Fruit fly (Drosophila melanogaster) whole organism, wandering third instar larva: Measurements from ENCODE around the gene CG13930.
A peak's percentile ranks its signal among the peaks of the same experiment; 100 is the strongest.

Source experiments
- Abd-B ChIP-seq: fragments of >200 bp; optimal IDR thresholded peaks from 2 replicates; lab custom pipeline; 2017; ENCODE audit warnings: missing biosample characterization, missing genetic modification characterization
- CG32264 ChIP-seq: fragments of 200-800 bp; sonication (Bioruptor generic); optimal IDR thresholded peaks from 2 replicates; lab custom pipeline; 2016; ENCODE audit warnings: missing biosample characterization, missing genetic modification characterization
- CG9705 ChIP-seq: fragments of 200-800 bp; sonication (Bioruptor generic); optimal IDR thresholded peaks from 2 replicates; lab custom pipeline; 2018; ENCODE audit warnings: missing biosample characterization, mild to moderate bottlenecking, missing genetic modification characterization
- CrebA ChIP-seq: fragments of 200-800 bp; sonication (Bioruptor generic); optimal IDR thresholded peaks from 2 replicates; lab custom pipeline; 2016; ENCODE audit warnings: missing biosample characterization, mild to moderate bottlenecking, missing genetic modification characterization, borderline replicate concordance
- Dfd ChIP-seq: fragments of >200 bp; optimal IDR thresholded peaks from 2 replicates; lab custom pipeline; 2017; ENCODE audit warnings: missing biosample characterization, missing genetic modification characterization
- Dif ChIP-seq: fragments of 200-275, 200-300 bp; sonication (Bioruptor generic); optimal IDR thresholded peaks from 2 replicates; lab custom pipeline; 2018; ENCODE audit warnings: missing biosample characterization, missing genetic modification characterization; ENCODE audit not compliant: partially characterized antibody
- GATAd ChIP-seq: sonication (Bioruptor generic); optimal IDR thresholded peaks from 2 replicates; lab custom pipeline; 2016; ENCODE audit warnings: missing biosample characterization, missing genetic modification characterization
- HLH106 ChIP-seq: fragments of 200-800 bp; optimal IDR thresholded peaks from 3 replicates; lab custom pipeline; 2019; ENCODE audit warnings: missing biosample characterization, mild to moderate bottlenecking, missing genetic modification characterization, moderate library complexity
- Hnf4 ChIP-seq: fragments of 200-800 bp; sonication (Bioruptor generic); optimal IDR thresholded peaks from 2 replicates; lab custom pipeline; 2016; ENCODE audit warnings: missing biosample characterization, mild to moderate bottlenecking, missing genetic modification characterization
- Hr78 ChIP-seq: fragments of >200 bp; optimal IDR thresholded peaks from 2 replicates; lab custom pipeline; 2017; ENCODE audit warnings: missing biosample characterization, missing genetic modification characterization
- Hr83 ChIP-seq: fragments of 200-300 bp; sonication (Bioruptor generic); optimal IDR thresholded peaks from 2 replicates; lab custom pipeline; 2016; ENCODE audit warnings: missing biosample characterization, mild to moderate bottlenecking, missing genetic modification characterization, moderate library complexity; ENCODE audit not compliant: poor library complexity, severe bottlenecking
- Jra ChIP-seq: sonication (Bioruptor generic); optimal IDR thresholded peaks from 2 replicates; lab custom pipeline; 2016; ENCODE audit warnings: missing biosample characterization, missing genetic modification characterization
- Mio ChIP-seq: sonication (Bioruptor generic); optimal IDR thresholded peaks from 2 replicates; lab custom pipeline; 2016; ENCODE audit warnings: missing biosample characterization, missing genetic modification characterization
- Myc ChIP-seq: fragments of >200 bp; optimal IDR thresholded peaks from 2 replicates; lab custom pipeline; 2017
- N ChIP-seq: fragments of >200 bp; optimal IDR thresholded peaks from 2 replicates; lab custom pipeline; 2018; ENCODE audit warnings: missing biosample characterization, missing external identifiers, missing genetic modification characterization
- OdsH ChIP-seq: fragments of 200-800 bp; sonication (Bioruptor generic); optimal IDR thresholded peaks from 2 replicates; lab custom pipeline; 2016; ENCODE audit warnings: missing biosample characterization, mild to moderate bottlenecking, missing genetic modification characterization
- Rel ChIP-seq, 2 experiments: fragments of 200-800 bp; sonication (Bioruptor generic) in 1 of 2; optimal IDR thresholded peaks; 2 replicates in 1 of 2; 3 replicates in 1 of 2; lab custom pipeline; 2016 to 2019; ENCODE audit warnings: mild to moderate bottlenecking in 2 of 2, missing biosample characterization in 2 of 2, missing genetic modification characterization in 2 of 2, moderate library complexity in 1 of 2
- Sp1 ChIP-seq: fragments of 200-800 bp; sonication (Bioruptor generic); optimal IDR thresholded peaks from 3 replicates; lab custom pipeline; 2019; ENCODE audit warnings: missing biosample characterization, mild to moderate bottlenecking, missing genetic modification characterization, moderate library complexity
- Vsx2 ChIP-seq: fragments of 200-300, 225-300 bp; sonication (Bioruptor generic); optimal IDR thresholded peaks from 2 replicates; lab custom pipeline; 2018; ENCODE audit warnings: missing biosample characterization, missing genetic modification characterization; ENCODE audit not compliant: partially characterized antibody
- br ChIP-seq: fragments of 200-800 bp; sonication (Bioruptor generic); optimal IDR thresholded peaks from 2 replicates; lab custom pipeline; 2016; ENCODE audit warnings: missing biosample characterization, missing genetic modification characterization
- brk ChIP-seq: fragments of 200-800 bp; sonication (Bioruptor generic); optimal IDR thresholded peaks from 2 replicates; lab custom pipeline; 2016; ENCODE audit warnings: missing biosample characterization, mild to moderate bottlenecking, missing genetic modification characterization
- dl ChIP-seq, 2 experiments: fragments of 175-275, 200-275 bp in 1 of 2; fragments of 200-275 bp in 1 of 2; sonication (Bioruptor generic); optimal IDR thresholded peaks; lab custom pipeline; 2018; ENCODE audit warnings: mild to moderate bottlenecking in 2 of 2, missing biosample characterization in 2 of 2, missing genetic modification characterization in 2 of 2, moderate library complexity in 2 of 2; ENCODE audit not compliant: partially characterized antibody in 2 of 2, insufficient read depth in 1 of 2
- dmrt93B ChIP-seq: fragments of 200-800 bp; sonication (Bioruptor generic); optimal IDR thresholded peaks from 2 replicates; lab custom pipeline; 2018; ENCODE audit warnings: missing biosample characterization, mild to moderate bottlenecking, missing genetic modification characterization
- dsf ChIP-seq: sonication (Bioruptor generic); optimal IDR thresholded peaks from 2 replicates; lab custom pipeline; 2016; ENCODE audit warnings: missing biosample characterization, missing genetic modification characterization, borderline replicate concordance
- ey ChIP-seq: fragments of 200-800 bp; sonication (Bioruptor generic); optimal IDR thresholded peaks from 2 replicates; lab custom pipeline; 2016; ENCODE audit warnings: missing biosample characterization, missing genetic modification characterization
- foxo ChIP-seq, 2 experiments: fragments of 200-800 bp; sonication (Bioruptor generic); optimal IDR thresholded peaks; 2 replicates in 1 of 2; 3 replicates in 1 of 2; lab custom pipeline; 2016 to 2017; ENCODE audit warnings: missing biosample characterization in 2 of 2, missing genetic modification characterization in 2 of 2
- fru ChIP-seq: fragments of 200-800 bp; sonication (Bioruptor generic); optimal IDR thresholded peaks from 3 replicates; lab custom pipeline; 2016; ENCODE audit warnings: missing biosample characterization, mild to moderate bottlenecking, missing genetic modification characterization
- h ChIP-seq: fragments of 200-800 bp; sonication (Bioruptor generic); optimal IDR thresholded peaks from 3 replicates; lab custom pipeline; 2016; ENCODE audit warnings: missing biosample characterization, mild to moderate bottlenecking, missing genetic modification characterization
- jim ChIP-seq: fragments of 175-275, 200-325 bp; sonication (Bioruptor generic); optimal IDR thresholded peaks from 2 replicates; lab custom pipeline; 2016; ENCODE audit warnings: missing biosample characterization, mild to moderate bottlenecking, missing genetic modification characterization
- lola ChIP-seq: fragments of >200 bp; optimal IDR thresholded peaks from 2 replicates; lab custom pipeline; 2017; ENCODE audit warnings: missing biosample characterization, missing genetic modification characterization
- pan ChIP-seq: fragments of >200 bp; optimal IDR thresholded peaks from 2 replicates; lab custom pipeline; 2017
- psq ChIP-seq: fragments of 200-800 bp; sonication (Bioruptor generic); optimal IDR thresholded peaks from 3 replicates; lab custom pipeline; 2017; ENCODE audit warnings: missing biosample characterization, mild to moderate bottlenecking, missing genetic modification characterization, moderate library complexity
- rgr ChIP-seq: fragments of 200-800 bp; sonication (Bioruptor generic); optimal IDR thresholded peaks from 3 replicates; lab custom pipeline; 2016; ENCODE audit warnings: missing biosample characterization, mild to moderate bottlenecking, missing genetic modification characterization
- sage ChIP-seq: fragments of 200-800 bp; sonication (Bioruptor generic); optimal IDR thresholded peaks from 2 replicates; lab custom pipeline; 2016; ENCODE audit warnings: missing biosample characterization, mild to moderate bottlenecking, missing genetic modification characterization
- sv ChIP-seq: fragments of 200-800 bp; sonication (Bioruptor generic); optimal IDR thresholded peaks from 3 replicates; lab custom pipeline; 2016; ENCODE audit warnings: missing biosample characterization, missing genetic modification characterization
- tai ChIP-seq: sonication (Bioruptor generic); optimal IDR thresholded peaks from 2 replicates; lab custom pipeline; 2016; ENCODE audit warnings: missing biosample characterization, missing genetic modification characterization
- usp ChIP-seq: fragments of >200 bp; optimal IDR thresholded peaks from 2 replicates; lab custom pipeline; 2017; ENCODE audit warnings: missing biosample characterization, missing genetic modification characterization
- woc ChIP-seq: sonication (Bioruptor generic); optimal IDR thresholded peaks from 2 replicates; lab custom pipeline; 2016; ENCODE audit warnings: missing biosample characterization, mild to moderate bottlenecking, missing genetic modification characterization

The CG13930 gene

dm6 chr3L:1709161-1709560, 36.6 kb upstream of the CG13930 start:
- no peak for TF ChIP-seq foxo (GFP tag; optimal IDR thresholded peaks at IDR 0.05; lab: Kevin White, UChicago)
- TF ChIP-seq lola, result no peak
- no peak for TF ChIP-seq h (GFP tag; lab: Kevin White, UChicago)
- TF ChIP-seq pan, result no peak
- TF ChIP-seq, all 38 proteins: peak for 0

- no peak for TF ChIP-seq sage (GFP tag; lab: Kevin White, UChicago)
- no peak for TF ChIP-seq Vsx2 (GFP tag; lab: Kevin White, UChicago)
- no peak for TF ChIP-seq lola
- TF ChIP-seq fru (GFP tag; lab: Kevin White, UChicago), result peak; percentile 16
- TF ChIP-seq rgr (GFP tag; lab: Kevin White, UChicago), result peak; percentile 31
- peak; percentile 31 for TF ChIP-seq ey (GFP tag; lab: Kevin White, UChicago)
- no peak for TF ChIP-seq Myc (lab: Kevin White, UChicago)
- TF ChIP-seq Dfd, result no peak
- TF ChIP-seq tai (GFP tag; lab: Kevin White, UChicago), result no peak
- TF ChIP-seq foxo (GFP tag; optimal IDR thresholded peaks at IDR 0.05; lab: Kevin White, UChicago), result peak in 1 of 2 experiments; percentile 41
- no peak for TF ChIP-seq brk (GFP tag; lab: Kevin White, UChicago)
- TF ChIP-seq Jra (GFP tag; lab: Kevin White, UChicago), result no peak
- peak; percentile 29 for TF ChIP-seq Sp1 (GFP tag; lab: Kevin White, UChicago)
- TF ChIP-seq CG32264 (GFP tag; lab: Kevin White, UChicago), result no peak
- no peak for TF ChIP-seq Hnf4 (GFP tag; lab: Kevin White, UChicago)
- peak; percentile 22 for TF ChIP-seq HLH106 (tag; lab: Kevin White, UChicago)
- no peak for TF ChIP-seq CrebA
- TF ChIP-seq sv (GFP tag; lab: Kevin White, UChicago), result no peak
- peak; percentile 28 for TF ChIP-seq br
- no peak for TF ChIP-seq dsf (GFP tag; lab: Kevin White, UChicago)
- TF ChIP-seq Mio (GFP tag; lab: Kevin White, UChicago), result no peak
- no peak for TF ChIP-seq Dif
- peak; percentile 16 for TF ChIP-seq OdsH (GFP tag; lab: Kevin White, UChicago)
- no peak for TF ChIP-seq Hr78 (GFP tag; lab: Kevin White, UChicago)
- TF ChIP-seq CG9705, result no peak
- no peak for TF ChIP-seq Hr83
- no peak for TF ChIP-seq dl (GFP tag; optimal IDR thresholded peaks at IDR 0.05; lab: Kevin White, UChicago; ENCODE audit: insufficient read depth in 1 of 2, partially characterized antibody in 2 of 2)
- TF ChIP-seq jim (GFP tag; lab: Kevin White, UChicago), result no peak
- no peak for TF ChIP-seq Abd-B
- TF ChIP-seq woc, result no peak
- no peak for TF ChIP-seq N (GFP tag; lab: Kevin White, UChicago)
- TF ChIP-seq h (GFP tag; lab: Kevin White, UChicago), result peak; percentile 28
- no peak for TF ChIP-seq psq (GFP tag; lab: Kevin White, UChicago)
- TF ChIP-seq usp, result no peak
- no peak for TF ChIP-seq Rel (GFP tag; optimal IDR thresholded peaks at IDR 0.05; lab: Kevin White, UChicago)
- no peak for TF ChIP-seq Rel (tag; optimal IDR thresholded peaks at IDR 0.05; lab: Kevin White, UChicago)
- no peak for TF ChIP-seq pan
- no peak for TF ChIP-seq GATAd
- TF ChIP-seq dmrt93B (GFP tag; lab: Kevin White, UChicago), result peak; percentile 13
These were observed 29.9 kb upstream of the CG13930 start, which contains the start of gene CG13931 for dm6 chr3L:1702367-1702927. Gene CG13931 (minus strand): TSS chr3L:1702407.

- TF ChIP-seq N (GFP tag; lab: Kevin White, UChicago) (no peak), rgr (GFP tag; lab: Kevin White, UChicago) (no peak), Dif (no peak), Sp1 (GFP tag; lab: Kevin White, UChicago) (no peak), CG9705 (no peak), h (GFP tag; lab: Kevin White, UChicago) (no peak), Rel (GFP tag; optimal IDR thresholded peaks at IDR 0.05; lab: Kevin White, UChicago) (no peak), Rel (tag; optimal IDR thresholded peaks at IDR 0.05; lab: Kevin White, UChicago) (no peak), br (no peak), fru (GFP tag; lab: Kevin White, UChicago) (no peak), tai (GFP tag; lab: Kevin White, UChicago) (no peak), jim (GFP tag; lab: Kevin White, UChicago) (no peak), OdsH (GFP tag; lab: Kevin White, UChicago) (no peak), sage (GFP tag; lab: Kevin White, UChicago) (no peak), CrebA (no peak), usp (no peak), CG32264 (GFP tag; lab: Kevin White, UChicago) (no peak), Dfd (no peak), ey (GFP tag; lab: Kevin White, UChicago) (no peak), dsf (GFP tag; lab: Kevin White, UChicago) (no peak)
These were observed 21.8 kb upstream of the CG13930 start, which contains the start of gene CG12011 for dm6 chr3L:1694317-1694716. Gene CG12011 (plus strand): TSS chr3L:1694617.
